Worm (Caenorhabditis elegans): Measurements from ENCODE around the gene T15H9.4.

The T15H9.4 gene

ce11 chrII:9644438-9644837 is 32.8 kb downstream of the T15H9.4 start, which contains the start of gene fzr-1:
Gene fzr-1 (minus strand): TSS chrII:9644466.
- TF ChIP-seq snpc-4 (tag; optimal IDR thresholded peaks at IDR 0.05) (no peak), ceh-8 (GFP tag; optimal IDR thresholded peaks at IDR 0.05) (no peak), egl-27 (tag; optimal IDR thresholded peaks at IDR 0.05) (no peak), jun-1 (tag; optimal IDR thresholded peaks at IDR 0.05) (no peak), C34B4.2 (tag; optimal IDR thresholded peaks at IDR 0.05) (no peak), nhr-77 (tag; optimal IDR thresholded peaks at IDR 0.05) (no peak), ztf-11 (tag; optimal IDR thresholded peaks at IDR 0.05) (no peak), efl-3 (GFP tag; optimal IDR thresholded peaks at IDR 0.05) (no peak), lin-13 (GFP tag; optimal IDR thresholded peaks at IDR 0.05) (no peak), nhr-20 (tag; optimal IDR thresholded peaks at IDR 0.05) (no peak), pqm-1 (tag; optimal IDR thresholded peaks at IDR 0.05) (no peak), ceh-90 (tag; optimal IDR thresholded peaks at IDR 0.05) (no peak), nhr-28 (tag; optimal IDR thresholded peaks at IDR 0.05) (no peak), mef-2 (tag; optimal IDR thresholded peaks at IDR 0.05) (no peak), fkh-10 (GFP tag; optimal IDR thresholded peaks at IDR 0.05) (no peak), dsc-1 (tag; optimal IDR thresholded peaks at IDR 0.05) (no peak), egl-13 (tag; optimal IDR thresholded peaks at IDR 0.05) (no peak), xbp-1 (tag; optimal IDR thresholded peaks at IDR 0.05) (no peak)

- TF ChIP-seq elt-3 (tag; optimal IDR thresholded peaks at IDR 0.05): peak in 1 of 6 experiments; percentile 24
- TF ChIP-seq blmp-1 (tag; optimal IDR thresholded peaks at IDR 0.05): peak; percentile 56
- peak; percentile 49 for TF ChIP-seq rnt-1 (tag; optimal IDR thresholded peaks at IDR 0.05)
- peak; percentile 83 for TF ChIP-seq nhr-85 (tag)
- TF ChIP-seq vab-15 (tag; optimal IDR thresholded peaks at IDR 0.05): no peak
- TF ChIP-seq lin-14 (GFP tag; optimal IDR thresholded peaks at IDR 0.05): peak; percentile 50
- no peak for TF ChIP-seq nhr-237 (tag; optimal IDR thresholded peaks at IDR 0.05)
- peak; percentile 48 for TF ChIP-seq mep-1 (tag; optimal IDR thresholded peaks at IDR 0.05)
Measured at ce11 chrII:9644940-9645634, 33.4 kb downstream of the T15H9.4 start.

DNA sequence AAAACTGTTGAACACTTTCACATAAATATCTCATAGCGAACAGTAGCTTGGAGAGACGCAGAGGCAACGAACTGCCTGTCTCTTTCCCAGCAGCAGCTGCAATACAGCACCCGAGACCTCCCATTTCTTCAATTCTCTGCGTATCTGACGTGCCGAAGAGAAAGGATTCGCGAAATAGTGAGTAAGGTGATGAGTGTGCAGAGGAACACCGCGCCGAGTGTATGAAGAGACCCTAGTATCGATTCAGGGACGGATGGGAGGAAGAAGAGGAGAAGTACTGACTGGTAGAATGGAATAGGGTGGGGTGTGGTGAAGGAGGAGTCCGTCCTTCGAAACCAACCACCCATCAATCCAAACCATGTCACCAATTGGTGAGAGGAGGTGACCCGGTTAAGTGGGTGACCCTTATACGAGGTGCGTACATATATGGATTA is 34.5 kb downstream of the T15H9.4 start:
- TF ChIP-seq unc-30 (tag; optimal IDR thresholded peaks at IDR 0.05) (no peak), blmp-1 (tag; optimal IDR thresholded peaks at IDR 0.05) (peak; percentile 95), ceh-63 (GFP tag; optimal IDR thresholded peaks at IDR 0.05) (no peak), unc-130 (tag; optimal IDR thresholded peaks at IDR 0.05) (no peak), tbx-2 (tag; optimal IDR thresholded peaks at IDR 0.05) (peak; percentile 63), unc-62 (GFP tag; optimal IDR thresholded peaks at IDR 0.05) (no peak), lin-35 (GFP tag; optimal IDR thresholded peaks at IDR 0.05) (peak; percentile 52 to 68), ceh-82 (tag; optimal IDR thresholded peaks at IDR 0.05) (peak; percentile 37 to 74 (median 44)), hlh-17 (GFP tag; optimal IDR thresholded peaks at IDR 0.05; ENCODE audit: borderline replicate concordance) (no peak), isw-1 (GFP tag; IDR thresholded peaks at IDR 0.05) (peak; percentile 6; the same call in 1 of the 2 replicates), ces-1 (GFP tag; optimal IDR thresholded peaks at IDR 0.05) (no peak), fkh-8 (tag; optimal IDR thresholded peaks at IDR 0.05) (peak; percentile 23), pax-3 (tag; optimal IDR thresholded peaks at IDR 0.05) (peak; percentile 34), fos-1 (tag; optimal IDR thresholded peaks at IDR 0.05) (peak; percentile 53), ztf-11 (tag; optimal IDR thresholded peaks at IDR 0.05) (peak in 1 of 2 experiments; percentile 73), snpc-4 (tag; optimal IDR thresholded peaks at IDR 0.05) (no peak), lin-13 (GFP tag; optimal IDR thresholded peaks at IDR 0.05) (peak; percentile 29), lin-14 (GFP tag; optimal IDR thresholded peaks at IDR 0.05) (peak; percentile 97), C16A3.4 (tag; optimal IDR thresholded peaks at IDR 0.05) (peak; percentile 15), nhr-20 (tag; optimal IDR thresholded peaks at IDR 0.05) (peak; percentile 94), zag-1 (tag; optimal IDR thresholded peaks at IDR 0.05) (no peak), mab-9 (GFP tag; IDR thresholded peaks at IDR 0.05) (no peak), rnt-1 (tag; optimal IDR thresholded peaks at IDR 0.05) (peak; percentile 74), nhr-47 (tag; optimal IDR thresholded peaks at IDR 0.05) (peak; percentile 60), elt-3 (tag; optimal IDR thresholded peaks at IDR 0.05) (peak in 2 of 6 experiments; percentile 33 to 59), lir-3 (tag; optimal IDR thresholded peaks at IDR 0.05; ENCODE audit: poor library complexity) (peak; percentile 40), nhr-28 (tag; optimal IDR thresholded peaks at IDR 0.05) (no peak), dsc-1 (tag; optimal IDR thresholded peaks at IDR 0.05) (no peak), ceh-88 (GFP tag; IDR thresholded peaks at IDR 0.05) (no peak), nhr-71 (tag; optimal IDR thresholded peaks at IDR 0.05) (peak; percentile 83), Y116A8C.19 (tag; optimal IDR thresholded peaks at IDR 0.05; ENCODE audit: borderline replicate concordance) (no peak)
